Worm (Caenorhabditis elegans) whole organism, young adult: Measurements from ENCODE around the gene C05D11.5.

ENCODE experiments used
- F49E8.2 ChIP-seq: sonication (generic microtip); optimal IDR thresholded peaks from 3 replicates; lab custom pipeline; 2017; ENCODE audit warnings: missing genetic modification characterization, mild to moderate bottlenecking, missing compliant biosample characterization, antibody characterized with exemption, moderate library complexity; ENCODE audit not compliant: insufficient read depth
- F55B11.4 ChIP-seq: sonication (generic microtip); optimal IDR thresholded peaks from 2 replicates; lab custom pipeline; 2016; ENCODE audit warnings: missing compliant biosample characterization, missing genetic modification characterization, borderline replicate concordance; ENCODE audit not compliant: insufficient read depth
- ama-1 ChIP-seq, 3 experiments: fragments of 150-350 bp in 1 of 3; sonication (generic microtip) in 2 of 3; optimal IDR thresholded peaks; 2 replicates each; lab custom pipeline; 2014 to 2018; ENCODE audit warnings: missing biosample characterization in 2 of 3, missing genetic modification characterization in 2 of 3, missing genetic modification reagents in 2 of 3
- ceh-100 ChIP-seq: fragments of 200-800 bp; sonication (Bioruptor generic); IDR thresholded peaks from 2 replicates; pipeline ENCODE4 v1.3.6; 2022; ENCODE audit warnings: missing genetic modification reagents, missing genetic modification characterization, missing compliant biosample characterization
- efl-1 ChIP-seq: fragments of 150-350 bp; optimal IDR thresholded peaks from 2 replicates; lab custom pipeline; 2014; ENCODE audit warnings: missing biosample characterization, missing genetic modification reagents, missing genetic modification characterization
- gei-17 ChIP-seq: fragments of 200-800 bp; sonication (Bioruptor generic); optimal IDR thresholded peaks from 2 replicates; lab custom pipeline; 2018; ENCODE audit warnings: mild to moderate bottlenecking, missing genetic modification characterization, missing compliant biosample characterization
- lag-1 ChIP-seq: fragments of 200-800 bp; sonication (Bioruptor generic); IDR thresholded peaks from 2 replicates; pipeline ENCODE4 v1.3.6; 2022; ENCODE audit warnings: missing genetic modification reagents, missing genetic modification characterization, missing compliant biosample characterization

ce11 chrIII:6411914-6412313 lies at the start of gene C05D11.5:
- TF ChIP-seq F49E8.2 (tag; lab: Kevin White, UChicago), result no peak
- no peak for TF ChIP-seq gei-17 (GFP tag; lab: Kevin White, UChicago)
- no peak for TF ChIP-seq ceh-100 (GFP tag; lab: Robert Waterston, UW)
- TF ChIP-seq efl-1, result no peak
- no peak for TF ChIP-seq ama-1 (optimal IDR thresholded peaks at IDR 0.05; lab: Kevin White, UChicago)
- TF ChIP-seq ama-1 (GFP tag; optimal IDR thresholded peaks at IDR 0.05; lab: Kevin White, UChicago), result no peak
- TF ChIP-seq lag-1 (GFP tag; lab: Robert Waterston, UW), result no peak
- no peak for TF ChIP-seq F55B11.4
